Worm (Caenorhabditis elegans) whole organism, L3 larva: ENCODE results near the gene srt-65.

Experiments used
- R02D3.7 ChIP-seq: fragments of 150-350 bp; optimal IDR thresholded peaks from 2 replicates; lab custom pipeline; 2014; ENCODE audit warnings: missing biosample characterization, missing genetic modification characterization
- ZK546.5 ChIP-seq: sonication (generic microtip); optimal IDR thresholded peaks from 2 replicates; lab custom pipeline; 2017; ENCODE audit warnings: missing biosample characterization, missing genetic modification characterization
- ama-1 ChIP-seq: fragments of 150-350 bp; optimal IDR thresholded peaks from 2 replicates; lab custom pipeline; 2018
- daf-12 ChIP-seq: fragments of 150-350 bp; optimal IDR thresholded peaks from 2 replicates; lab custom pipeline; 2014; ENCODE audit warnings: missing biosample characterization, missing genetic modification reagents, missing genetic modification characterization
- elt-2 ChIP-seq: sonication (generic microtip); optimal IDR thresholded peaks from 2 replicates; lab custom pipeline; 2016; ENCODE audit warnings: missing genetic modification reagents, mild to moderate bottlenecking, missing genetic modification characterization, missing compliant biosample characterization
- elt-3 ChIP-seq, 3 experiments: fragments of 150-350 bp in 1 of 3; sonication (generic microtip) in 2 of 3; optimal IDR thresholded peaks; 2 replicates in 2 of 3; 4 replicates in 1 of 3; lab custom pipeline; 2014 to 2017; ENCODE audit warnings: missing biosample characterization in 3 of 3, missing genetic modification characterization in 3 of 3
- fos-1 ChIP-seq: fragments of 150-350 bp; optimal IDR thresholded peaks from 2 replicates; lab custom pipeline; 2014; ENCODE audit warnings: missing biosample characterization, missing genetic modification characterization
- nhr-11 ChIP-seq: fragments of 150-350 bp; optimal IDR thresholded peaks from 2 replicates; lab custom pipeline; 2014; ENCODE audit warnings: missing biosample characterization, missing genetic modification characterization
- nhr-77 ChIP-seq: fragments of 150-350 bp; optimal IDR thresholded peaks from 2 replicates; lab custom pipeline; 2014; ENCODE audit warnings: missing biosample characterization, missing genetic modification characterization
- pha-4 ChIP-seq: fragments of 150-350 bp; optimal IDR thresholded peaks from 2 replicates; lab custom pipeline; 2014; ENCODE audit warnings: missing biosample characterization, missing genetic modification reagents, missing genetic modification characterization
- sea-2 ChIP-seq: fragments of 150-350 bp; sonication (generic microtip); optimal IDR thresholded peaks from 4 replicates; lab custom pipeline; 2014; ENCODE audit warnings: missing biosample characterization, missing genetic modification reagents, missing genetic modification characterization

DNA sequence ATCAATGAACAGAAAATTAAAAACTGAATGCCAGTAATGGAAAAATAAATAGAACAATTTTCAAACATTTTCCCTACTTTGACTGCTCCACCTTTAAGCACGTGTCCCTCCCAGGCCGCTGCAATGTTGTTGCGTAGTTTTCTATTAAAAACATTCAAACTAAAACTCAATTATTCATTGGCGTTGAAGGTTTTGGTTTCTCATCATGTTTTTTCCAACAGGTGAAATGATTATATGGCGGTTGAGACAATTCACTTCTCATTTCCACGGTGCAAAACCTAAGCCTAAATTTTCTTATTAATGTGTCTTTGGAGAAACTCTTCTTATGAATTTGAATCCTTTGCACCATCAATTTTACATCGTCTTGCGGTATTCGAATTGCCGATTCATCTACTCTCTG is 21.9 kb downstream of the srt-65 start, which contains the start of gene srh-130:
- TF ChIP-seq pha-4 (tag; lab: Kevin White, UChicago) (no peak), nhr-77 (no peak), daf-12 (tag; lab: Kevin White, UChicago) (no peak), ZK546.5 (tag; lab: Kevin White, UChicago) (no peak), fos-1 (tag; lab: Kevin White, UChicago) (no peak), ama-1 (lab: Kevin White, UChicago) (no peak), nhr-11 (tag; lab: Kevin White, UChicago) (no peak), R02D3.7 (tag; lab: Kevin White, UChicago) (no peak), elt-2 (tag; lab: Kevin White, UChicago) (no peak), elt-3 (tag; optimal IDR thresholded peaks at IDR 0.05; lab: Kevin White, UChicago) (no peak), sea-2 (GFP tag; lab: Kevin White, UChicago) (no peak)
